Worm (Caenorhabditis elegans) whole organism, L3 larva: ENCODE results near the gene gly-20.

Experiments used
- ZK546.5 ChIP-seq: sonication (generic microtip); optimal IDR thresholded peaks from 2 replicates; lab custom pipeline; 2017; ENCODE audit warnings: missing biosample characterization, missing genetic modification characterization
- aly-2 ChIP-seq: fragments of 150-350 bp; optimal IDR thresholded peaks from 2 replicates; lab custom pipeline; 2014; ENCODE audit warnings: missing biosample characterization, missing genetic modification characterization
- ceh-16 ChIP-seq: sonication (generic microtip); optimal IDR thresholded peaks from 2 replicates; lab custom pipeline; 2017; ENCODE audit warnings: missing biosample characterization, missing genetic modification characterization
- ceh-28 ChIP-seq: fragments of 150-350 bp; optimal IDR thresholded peaks from 2 replicates; lab custom pipeline; 2014; ENCODE audit warnings: missing biosample characterization, missing genetic modification reagents, missing genetic modification characterization
- daf-12 ChIP-seq: fragments of 150-350 bp; optimal IDR thresholded peaks from 2 replicates; lab custom pipeline; 2014; ENCODE audit warnings: missing biosample characterization, missing genetic modification reagents, missing genetic modification characterization
- egl-5 ChIP-seq: fragments of 150-350 bp; optimal IDR thresholded peaks from 2 replicates; lab custom pipeline; 2017; ENCODE audit warnings: missing biosample characterization, missing genetic modification reagents, missing genetic modification characterization, inconsistent platforms
- elt-1 ChIP-seq: fragments of 150-350 bp; optimal IDR thresholded peaks from 2 replicates; lab custom pipeline; 2014; ENCODE audit warnings: missing biosample characterization, missing genetic modification characterization
- elt-2 ChIP-seq: sonication (generic microtip); optimal IDR thresholded peaks from 2 replicates; lab custom pipeline; 2016; ENCODE audit warnings: missing genetic modification reagents, mild to moderate bottlenecking, missing genetic modification characterization, missing compliant biosample characterization
- fos-1 ChIP-seq: fragments of 150-350 bp; optimal IDR thresholded peaks from 2 replicates; lab custom pipeline; 2014; ENCODE audit warnings: missing biosample characterization, missing genetic modification characterization
- jun-1 ChIP-seq: fragments of 150-350 bp; optimal IDR thresholded peaks from 2 replicates; lab custom pipeline; 2014; ENCODE audit warnings: missing biosample characterization, missing genetic modification reagents, missing genetic modification characterization
- lin-15B ChIP-seq: fragments of 150-350 bp; optimal IDR thresholded peaks from 2 replicates; lab custom pipeline; 2014; ENCODE audit warnings: missing biosample characterization, missing genetic modification characterization
- lin-39 ChIP-seq: fragments of 150-350 bp; optimal IDR thresholded peaks from 2 replicates; lab custom pipeline; 2018; ENCODE audit warnings: missing biosample characterization, missing genetic modification reagents, missing genetic modification characterization
- lsy-12 ChIP-seq: sonication (generic microtip); optimal IDR thresholded peaks from 2 replicates; lab custom pipeline; 2016; ENCODE audit warnings: mild to moderate bottlenecking, missing genetic modification characterization, missing compliant biosample characterization
- mml-1 ChIP-seq: fragments of 150-350 bp; sonication (generic microtip); optimal IDR thresholded peaks from 3 replicates; lab custom pipeline; 2014; ENCODE audit warnings: missing biosample characterization, missing genetic modification characterization
- nhr-11 ChIP-seq: fragments of 150-350 bp; optimal IDR thresholded peaks from 2 replicates; lab custom pipeline; 2014; ENCODE audit warnings: missing biosample characterization, missing genetic modification characterization
- nhr-12 ChIP-seq: fragments of 150-350 bp; optimal IDR thresholded peaks from 2 replicates; lab custom pipeline; 2014; ENCODE audit warnings: missing biosample characterization, missing genetic modification characterization
- nhr-23 ChIP-seq: fragments of 150-350 bp; optimal IDR thresholded peaks from 2 replicates; lab custom pipeline; 2014; ENCODE audit warnings: missing biosample characterization, missing genetic modification reagents, missing genetic modification characterization
- nhr-25 ChIP-seq: sonication (generic microtip); optimal IDR thresholded peaks from 2 replicates; lab custom pipeline; 2017; ENCODE audit warnings: missing biosample characterization, missing genetic modification characterization
- nhr-43 ChIP-seq: sonication (generic microtip); optimal IDR thresholded peaks from 2 replicates; lab custom pipeline; 2016; ENCODE audit warnings: mild to moderate bottlenecking, missing genetic modification characterization, missing compliant biosample characterization; ENCODE audit not compliant: poor library complexity, severe bottlenecking
- nhr-76 ChIP-seq: fragments of 150-350 bp; sonication (generic microtip); optimal IDR thresholded peaks from 5 replicates; lab custom pipeline; 2014; ENCODE audit warnings: missing biosample characterization, missing genetic modification characterization
- nhr-77 ChIP-seq: fragments of 150-350 bp; optimal IDR thresholded peaks from 2 replicates; lab custom pipeline; 2014; ENCODE audit warnings: missing biosample characterization, missing genetic modification characterization
- pqm-1 ChIP-seq: fragments of 150-350 bp; optimal IDR thresholded peaks from 2 replicates; lab custom pipeline; 2017; ENCODE audit warnings: missing biosample characterization, missing genetic modification characterization, inconsistent platforms
- sea-2 ChIP-seq: fragments of 150-350 bp; sonication (generic microtip); optimal IDR thresholded peaks from 4 replicates; lab custom pipeline; 2014; ENCODE audit warnings: missing biosample characterization, missing genetic modification reagents, missing genetic modification characterization
- snpc-4 ChIP-seq: fragments of 150-350 bp; optimal IDR thresholded peaks from 2 replicates; lab custom pipeline; 2014; ENCODE audit warnings: missing biosample characterization, missing genetic modification characterization
- unc-39 ChIP-seq: sonication (generic microtip); optimal IDR thresholded peaks from 4 replicates; lab custom pipeline; 2017; ENCODE audit warnings: missing biosample characterization, missing genetic modification characterization
- unc-62 ChIP-seq: fragments of 150-350 bp; sonication (generic microtip); optimal IDR thresholded peaks from 4 replicates; lab custom pipeline; 2014; ENCODE audit warnings: missing biosample characterization, missing genetic modification reagents, missing genetic modification characterization
- zag-1 ChIP-seq: fragments of 150-350 bp; optimal IDR thresholded peaks from 2 replicates; lab custom pipeline; 2014; ENCODE audit warnings: missing biosample characterization, missing genetic modification characterization
- ztf-4 ChIP-seq: fragments of 150-350 bp; optimal IDR thresholded peaks from 2 replicates; lab custom pipeline; 2014; ENCODE audit warnings: missing biosample characterization, missing genetic modification characterization

gly-20 gene

DNA sequence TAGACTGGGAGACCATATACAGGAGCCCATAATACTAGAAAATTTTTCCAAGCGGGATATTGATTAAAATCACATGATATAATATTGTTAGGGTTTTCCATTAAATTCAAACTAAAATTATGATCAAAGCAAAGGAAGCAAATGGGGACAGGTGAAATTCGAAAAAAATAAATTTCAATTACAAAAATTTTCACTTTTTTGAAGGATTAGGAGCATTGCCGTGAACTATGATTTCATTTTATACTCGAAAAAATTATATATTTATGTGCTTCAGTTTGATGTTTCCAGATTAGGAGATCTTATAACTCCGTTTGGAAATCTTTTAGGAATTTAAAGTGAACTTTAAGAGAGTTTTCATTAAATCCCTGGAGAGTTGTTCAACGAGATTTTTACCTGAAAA, 21.8 kb upstream of the gly-20 start, which contains the start of gene F07B10.7:
F07B10.7 (minus strand) TSS at position 101 of the 400 bp plus-strand sequence.
- TF ChIP-seq sea-2 (GFP tag; lab: Kevin White, UChicago) (no peak), ceh-28 (tag; lab: Kevin White, UChicago) (no peak), fos-1 (tag; lab: Kevin White, UChicago) (no peak)
- TF ChIP-seq, all 47 proteins: peak for 0

DNA sequence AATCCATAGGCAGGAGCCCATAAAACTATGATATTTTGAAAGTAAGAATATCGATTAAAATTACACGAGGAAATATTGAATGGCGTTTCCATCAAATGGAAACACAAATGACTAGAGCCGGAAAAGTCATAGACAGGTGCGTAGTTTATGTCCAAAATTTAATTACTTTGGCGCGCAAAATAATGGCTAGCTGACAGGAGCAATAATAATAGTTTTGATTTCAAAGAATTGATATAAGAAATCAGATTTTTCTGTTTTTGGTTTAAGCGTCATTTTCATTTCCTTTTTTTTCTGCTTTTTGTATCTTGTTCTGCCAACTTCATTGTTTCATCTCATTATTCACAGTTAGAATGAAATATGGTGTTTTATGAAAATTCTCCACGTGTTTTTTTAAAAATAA, 19.3 kb upstream of the gly-20 start, which contains the start of gene F07B10.4:
F07B10.4 (minus strand) TSS at position 101 of the 400 bp plus-strand sequence.
- no peak for TF ChIP-seq nhr-43 (tag; lab: Kevin White, UChicago)
- no peak for TF ChIP-seq nhr-11 (tag; lab: Kevin White, UChicago)
- TF ChIP-seq snpc-4 (tag; lab: Kevin White, UChicago), result no peak
- no peak for TF ChIP-seq zag-1
- TF ChIP-seq nhr-25 (tag; lab: Kevin White, UChicago), result no peak
- no peak for TF ChIP-seq lsy-12 (tag; lab: Kevin White, UChicago)
- no peak for TF ChIP-seq sea-2 (GFP tag; lab: Kevin White, UChicago)
- no peak for TF ChIP-seq nhr-23 (tag; lab: Kevin White, UChicago)
- TF ChIP-seq mml-1 (tag; lab: Kevin White, UChicago), result no peak
- TF ChIP-seq, all 47 proteins: peak for 0

DNA sequence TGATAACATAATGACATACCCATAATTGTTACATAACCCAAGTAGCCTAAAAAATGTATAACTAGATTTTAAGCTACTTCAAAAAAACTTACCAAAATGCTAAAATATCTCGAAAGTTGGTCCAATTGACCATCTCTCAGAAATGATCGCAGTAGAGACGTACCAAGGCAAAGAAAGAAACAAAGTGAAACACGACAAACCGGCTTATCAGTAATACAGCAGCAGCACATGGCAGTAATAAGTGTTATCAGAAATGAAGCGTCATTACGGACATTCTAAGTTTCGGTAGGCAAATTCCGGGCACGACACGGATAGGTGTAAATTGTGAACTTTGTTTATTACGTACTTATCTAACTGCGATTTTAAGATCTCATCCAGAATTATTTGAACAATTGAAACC, 16.9 kb upstream of the gly-20 start, which contains the start of gene cln-3.1:
cln-3.1 (minus strand) TSS at position 171 of the 400 bp plus-strand sequence.
- no peak for TF ChIP-seq zag-1
- no peak for TF ChIP-seq nhr-43 (tag; lab: Kevin White, UChicago)
- TF ChIP-seq pqm-1 (tag; lab: Kevin White, UChicago), result peak; percentile 28
- TF ChIP-seq elt-2, result peak; percentile 64
- no peak for TF ChIP-seq lin-15B (tag; lab: Kevin White, UChicago)

DNA sequence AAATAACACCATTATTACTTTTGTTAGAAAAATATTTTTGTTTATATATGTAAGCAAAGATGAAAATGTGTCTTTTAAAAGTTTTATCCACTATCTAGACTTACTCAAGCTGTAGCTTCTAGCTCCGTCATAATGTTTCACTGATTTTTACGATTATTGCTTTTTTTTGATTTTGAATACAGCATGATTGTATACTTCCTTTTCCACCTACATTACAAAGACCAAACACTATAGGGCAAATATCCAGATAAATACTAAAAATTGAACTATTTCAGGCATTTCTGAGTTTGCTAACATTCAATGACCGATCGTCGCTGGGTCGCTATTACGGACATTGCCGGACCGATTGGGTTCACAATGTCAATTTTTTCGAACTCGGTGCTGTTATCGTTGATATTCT, 15.7 kb upstream of the gly-20 start, which contains the start of gene str-116:
str-116 (plus strand) TSS at position 301 of the 400 bp plus-strand sequence.
- TF ChIP-seq snpc-4 (tag; lab: Kevin White, UChicago), result no peak
- no peak for TF ChIP-seq ZK546.5 (tag; lab: Kevin White, UChicago)
- TF ChIP-seq aly-2 (tag; lab: Kevin White, UChicago), result no peak
- no peak for TF ChIP-seq nhr-77 (tag; lab: Kevin White, UChicago)
- no peak for TF ChIP-seq jun-1
- TF ChIP-seq mml-1 (tag; lab: Kevin White, UChicago), result no peak
- no peak for TF ChIP-seq zag-1
- no peak for TF ChIP-seq nhr-43 (tag; lab: Kevin White, UChicago)
- TF ChIP-seq nhr-23 (tag; lab: Kevin White, UChicago), result no peak
- no peak for TF ChIP-seq lin-15B (tag; lab: Kevin White, UChicago)
- no peak for TF ChIP-seq nhr-25 (tag; lab: Kevin White, UChicago)

DNA sequence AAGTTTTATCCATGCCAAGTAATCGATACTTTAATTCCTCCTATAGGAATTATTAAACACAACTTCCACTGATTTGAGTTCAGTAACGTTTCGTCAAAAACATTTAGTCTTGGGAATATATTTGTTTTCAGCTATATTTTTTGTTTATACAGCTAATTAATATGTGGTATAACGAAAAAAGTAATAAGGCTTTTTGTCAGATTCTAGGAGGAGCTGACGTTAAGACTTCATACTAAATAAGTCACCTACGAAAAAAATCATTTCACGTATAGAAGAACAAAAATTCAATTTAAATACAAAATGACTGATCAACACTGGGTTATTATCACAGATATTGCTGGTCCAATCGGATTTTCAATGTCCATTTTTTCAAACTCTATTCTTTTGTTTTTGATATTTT, 13.6 kb upstream of the gly-20 start, which contains the start of gene str-115:
str-115 (plus strand) TSS at position 301 of the 400 bp plus-strand sequence.
- TF ChIP-seq elt-2 (no peak), sea-2 (GFP tag; lab: Kevin White, UChicago) (no peak)

DNA sequence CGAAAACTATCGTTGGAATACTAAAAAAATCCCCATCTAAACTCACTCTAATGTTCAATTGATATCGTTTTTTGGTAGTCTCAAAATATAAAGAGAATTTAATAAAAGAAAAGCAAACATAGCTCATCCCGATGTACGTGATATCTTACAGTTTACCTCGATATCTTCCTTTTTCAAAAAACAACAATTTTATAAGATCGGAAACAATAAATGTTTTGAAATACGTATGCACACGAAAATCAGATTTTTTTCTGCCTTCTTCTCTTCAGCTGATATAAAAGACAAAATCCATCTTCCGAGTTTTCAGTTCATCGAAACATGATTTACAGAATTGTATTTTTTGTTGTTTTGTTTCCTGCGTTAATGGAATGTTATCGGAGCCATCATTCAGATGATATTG, 11.3 kb upstream of the gly-20 start, which contains the start of gene clec-222:
clec-222 (plus strand) TSS at position 301 of the 400 bp plus-strand sequence.
- no peak for TF ChIP-seq fos-1 (tag; lab: Kevin White, UChicago)
- no peak for TF ChIP-seq sea-2 (GFP tag; lab: Kevin White, UChicago)
- no peak for TF ChIP-seq pqm-1 (tag; lab: Kevin White, UChicago)
- no peak for TF ChIP-seq unc-62
- TF ChIP-seq elt-2, result no peak
- TF ChIP-seq mml-1 (tag; lab: Kevin White, UChicago), result no peak
- TF ChIP-seq nhr-12, result no peak
- no peak for TF ChIP-seq lsy-12 (tag; lab: Kevin White, UChicago)
- TF ChIP-seq ceh-16, result no peak
- no peak for TF ChIP-seq lin-39
- no peak for TF ChIP-seq daf-12 (tag; lab: Kevin White, UChicago)
- no peak for TF ChIP-seq elt-1 (tag; lab: Kevin White, UChicago)
- no peak for TF ChIP-seq unc-39 (tag; lab: Kevin White, UChicago)
- no peak for TF ChIP-seq nhr-76 (tag; lab: Kevin White, UChicago)
- no peak for TF ChIP-seq nhr-11 (tag; lab: Kevin White, UChicago)
- TF ChIP-seq lin-15B (tag; lab: Kevin White, UChicago), result no peak
- TF ChIP-seq ztf-4 (tag; lab: Kevin White, UChicago), result no peak
- no peak for TF ChIP-seq egl-5 (tag; lab: Kevin White, UChicago)
